Fruit fly (Drosophila melanogaster): Measurements from ENCODE around the gene Bulli.
A peak's percentile ranks its signal among the peaks of the same experiment; 100 is the strongest.

Bulli gene

DNA sequence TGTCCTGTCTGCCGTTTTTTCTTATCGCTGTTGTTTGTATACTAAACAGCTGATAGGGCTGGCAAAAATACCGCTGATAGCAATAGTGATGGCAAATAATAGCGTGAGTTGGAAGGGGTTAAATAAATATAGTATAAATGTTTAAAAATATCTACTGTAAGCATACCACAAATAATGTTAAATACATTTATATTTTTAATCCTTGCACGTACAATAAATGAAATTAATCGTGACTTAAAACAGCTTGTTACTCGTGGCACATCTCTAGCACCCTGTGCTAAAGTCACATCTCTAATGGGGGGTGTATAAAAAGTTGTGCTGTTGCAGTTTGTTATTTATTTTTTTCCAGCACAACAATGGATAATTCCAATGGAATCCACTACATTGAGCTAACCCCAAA is at the start of gene Bulli, which contains the start of gene CG10147 (continued):
- TF ChIP-seq lmd (GFP tag; IDR thresholded peaks at IDR 0.05) (peak; percentile 99), sens (GFP tag) (peak; percentile 99), cato (GFP tag; optimal IDR thresholded peaks at IDR 0.05; ENCODE audit: borderline replicate concordance) (peak; percentile 95), CG14710 (tag; optimal IDR thresholded peaks at IDR 0.05) (peak; percentile 98), CG11723 (GFP tag; optimal IDR thresholded peaks at IDR 0.05) (peak; percentile 89), CG32772 (GFP tag; IDR thresholded peaks at IDR 0.05) (peak; percentile 99), eve (GFP tag; optimal IDR thresholded peaks at IDR 0.05) (no peak), CG34224 (GFP tag; IDR thresholded peaks at IDR 0.05; ENCODE audit: partially characterized antibody) (peak; percentile 92), crol (GFP tag; IDR thresholded peaks at IDR 0.05) (peak; percentile 79), CG14050 (GFP tag; IDR thresholded peaks at IDR 0.05) (peak; percentile 93), sr (GFP tag; IDR thresholded peaks at IDR 0.05) (peak; percentile 84), Xbp1 (GFP tag; optimal IDR thresholded peaks at IDR 0.05) (peak; percentile 99), CG33213 (GFP tag; optimal IDR thresholded peaks at IDR 0.05) (peak; percentile 91), klu (GFP tag; IDR thresholded peaks at IDR 0.05) (peak; percentile 98), da (GFP tag; optimal IDR thresholded peaks at IDR 0.05) (peak; percentile 83), sens-2 (GFP tag; IDR thresholded peaks at IDR 0.05) (peak; percentile 94), CG16813 (GFP tag; IDR thresholded peaks at IDR 0.05; ENCODE audit: partially characterized antibody) (peak; percentile 97), CG11695 (GFP tag; IDR thresholded peaks at IDR 0.05) (peak; percentile 95), ato (GFP tag; IDR thresholded peaks at IDR 0.05; ENCODE audit: partially characterized antibody) (peak; percentile 77), onecut (GFP tag; IDR thresholded peaks at IDR 0.05) (peak; percentile 85), CG9727 (GFP tag; optimal IDR thresholded peaks at IDR 0.05) (peak; percentile 98), wdn (GFP tag; IDR thresholded peaks at IDR 0.05) (peak; percentile 92), CG17186 (GFP tag; optimal IDR thresholded peaks at IDR 0.05) (peak; percentile 82), CG11560 (tag; IDR thresholded peaks at IDR 0.05) (peak; percentile 92), CG8359 (GFP tag; optimal IDR thresholded peaks at IDR 0.05; ENCODE audit: borderline replicate concordance) (peak; percentile 84), zf30C (GFP tag; optimal IDR thresholded peaks at IDR 0.05) (no peak), tna (GFP tag; IDR thresholded peaks at IDR 0.05; ENCODE audit: partially characterized antibody) (peak; percentile 84), jing (GFP tag; optimal IDR thresholded peaks at IDR 0.05) (peak; percentile 95), ac (GFP tag; optimal IDR thresholded peaks at IDR 0.05) (peak; percentile 88), CHES-1-like (GFP tag; optimal IDR thresholded peaks at IDR 0.05) (peak; percentile 92), CG18599 (GFP tag; optimal IDR thresholded peaks at IDR 0.05) (peak; percentile 95), CG16779 (GFP tag; IDR thresholded peaks at IDR 0.05) (peak; percentile 91), ab (GFP tag; optimal IDR thresholded peaks at IDR 0.05) (peak; percentile 92), PHDP (tag; optimal IDR thresholded peaks at IDR 0.05) (peak; percentile 97), CG12659 (GFP tag; optimal IDR thresholded peaks at IDR 0.05) (peak; percentile 97), CG10431 (GFP tag; optimal IDR thresholded peaks at IDR 0.05) (peak; percentile 80), CG18476 (GFP tag; optimal IDR thresholded peaks at IDR 0.05) (peak; percentile 100), nerfin-1 (tag; optimal IDR thresholded peaks at IDR 0.05) (peak; percentile 96), Myb (GFP tag; optimal IDR thresholded peaks at IDR 0.05) (peak; percentile 49), Blimp-1 (GFP tag; optimal IDR thresholded peaks at IDR 0.05) (peak; percentile 96), Neu2 (GFP tag; optimal IDR thresholded peaks at IDR 0.05; ENCODE audit: borderline replicate concordance) (peak; percentile 75), h (optimal IDR thresholded peaks at IDR 0.05) (no peak), phol (tag; optimal IDR thresholded peaks at IDR 0.05) (peak; percentile 98), usp (GFP tag; optimal IDR thresholded peaks at IDR 0.05) (no peak), ewg (GFP tag; optimal IDR thresholded peaks at IDR 0.05) (peak; percentile 94), kah (GFP tag; optimal IDR thresholded peaks at IDR 0.05) (peak; percentile 77), Pdp1 (GFP tag; optimal IDR thresholded peaks at IDR 0.05) (peak; percentile 93 to 95), bbx (GFP tag; IDR thresholded peaks at IDR 0.05; ENCODE audit: partially characterized antibody) (peak; percentile 92), CG31388 (GFP tag; optimal IDR thresholded peaks at IDR 0.05) (peak; percentile 95), jumu (GFP tag; optimal IDR thresholded peaks at IDR 0.05) (peak; percentile 80), CG16815 (GFP tag; optimal IDR thresholded peaks at IDR 0.05) (peak; percentile 98)

Data from whole organism, embryonic.